Worm (Caenorhabditis elegans): Measurements from ENCODE around the gene his-60.

his-60 gene

ce11 chrIV:7488457-7488783 is 628 bp upstream of the his-60 start (continued):
- TF ChIP-seq hlh-26 (GFP tag; conservative IDR thresholded peaks at IDR 0.05) = no peak
- no peak for TF ChIP-seq ceh-91 (GFP tag; IDR thresholded peaks at IDR 0.05)
- TF ChIP-seq let-607 (tag; optimal IDR thresholded peaks at IDR 0.05) = no peak
- 0 out of 2 replicates have a peak, but pooled peaks have one; percentile 2 for TF ChIP-seq F37B4.10 (GFP tag; IDR thresholded peaks at IDR 0.05)
- TF ChIP-seq pbrm-1 (GFP tag; IDR thresholded peaks at IDR 0.05) = no peak

DNA sequence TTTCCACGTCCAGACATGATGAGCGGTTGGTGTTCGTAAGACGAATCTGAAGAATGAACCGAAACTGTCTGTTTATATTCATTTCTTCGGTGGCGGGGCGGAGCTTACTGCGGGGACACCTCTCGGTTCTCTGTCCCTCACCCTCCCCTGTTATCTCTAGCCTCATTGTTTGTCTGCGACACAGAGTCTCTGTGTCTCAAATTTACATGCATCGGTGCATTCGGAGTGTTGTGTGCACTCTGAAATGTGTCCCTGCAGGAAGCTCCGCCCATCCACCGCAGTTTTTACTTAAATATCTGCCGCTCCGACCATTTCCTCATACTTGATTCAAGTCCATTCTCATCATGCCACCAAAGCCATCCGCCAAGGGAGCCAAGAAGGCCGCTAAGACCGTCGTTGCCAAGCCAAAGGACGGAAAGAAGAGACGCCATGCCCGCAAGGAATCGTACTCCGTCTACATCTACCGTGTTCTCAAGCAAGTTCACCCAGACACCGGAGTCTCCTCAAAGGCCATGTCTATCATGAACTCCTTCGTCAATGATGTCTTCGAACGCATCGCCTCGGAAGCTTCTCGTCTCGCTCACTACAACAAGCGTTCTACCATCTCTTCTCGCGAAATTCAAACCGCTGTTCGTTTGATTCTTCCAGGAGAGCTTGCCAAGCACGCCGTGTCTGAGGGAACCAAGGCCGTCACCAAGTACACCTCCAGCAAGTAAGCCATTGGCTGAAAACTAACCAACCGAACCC is 1.4 kb downstream of the his-60 start, which contains the start of the genes his-61 and his-62:
Gene his-61 (minus strand): TSS at position 17 of the 747 bp plus-strand sequence.
Gene his-62 (plus strand): TSS at position 345 of the 747 bp plus-strand sequence.
- TF ChIP-seq F33H1.4 (GFP tag; IDR thresholded peaks at IDR 0.05) (peak; percentile 10; the same call in 1 of the 2 replicates), pbrm-1 (GFP tag; IDR thresholded peaks at IDR 0.05) (peak; percentile 63; the same call in 1 of the 2 replicates), tlf-1 (GFP tag; optimal IDR thresholded peaks at IDR 0.05) (peak; percentile 23), ceh-40 (GFP tag; IDR thresholded peaks at IDR 0.05) (no peak), athp-1 (tag; optimal IDR thresholded peaks at IDR 0.05) (no peak), B0019.2 (GFP tag; conservative IDR thresholded peaks at IDR 0.05) (no peak), madf-8 (GFP tag; conservative IDR thresholded peaks at IDR 0.05) (0 out of 2 replicates have a peak, but pooled peaks have one; percentile 26), attf-6 (GFP tag; IDR thresholded peaks at IDR 0.05) (peak; percentile 80; the same call in 1 of the 2 replicates), ama-1 (optimal IDR thresholded peaks at IDR 0.05) (no peak), ama-1 (GFP tag; optimal IDR thresholded peaks at IDR 0.05) (no peak), D2030.7 (GFP tag; IDR thresholded peaks at IDR 0.05) (peak; percentile 68), K12H6.12 (tag; optimal IDR thresholded peaks at IDR 0.05) (no peak), cebp-2 (GFP tag; IDR thresholded peaks at IDR 0.05) (peak; percentile 62; the same call in 1 of the 2 replicates), lin-26 (GFP tag; IDR thresholded peaks at IDR 0.05) (peak; percentile 92), hrde-1 (tag; optimal IDR thresholded peaks at IDR 0.05; ENCODE audit: borderline replicate concordance) (peak; percentile 20), F52B5.7 (tag; optimal IDR thresholded peaks at IDR 0.05) (no peak), ztf-28 (GFP tag; IDR thresholded peaks at IDR 0.05) (peak; percentile 76; the same call in 1 of the 2 replicates), akir-1 (GFP tag; optimal IDR thresholded peaks at IDR 0.05) (no peak), F57C9.4 (tag; optimal IDR thresholded peaks at IDR 0.05) (no peak), tbp1 (GFP tag; optimal IDR thresholded peaks at IDR 0.05) (peak; percentile 71), ceh-91 (GFP tag; IDR thresholded peaks at IDR 0.05) (peak; percentile 22), aptf-3 (GFP tag; IDR thresholded peaks at IDR 0.05) (peak; percentile 62; the same call in 1 of the 2 replicates), ceh-100 (GFP tag; IDR thresholded peaks at IDR 0.05) (peak; percentile 53), dox-1 (GFP tag; IDR thresholded peaks at IDR 0.05) (peak; percentile 82), ZK185.1 (tag; optimal IDR thresholded peaks at IDR 0.05; ENCODE audit: poor library complexity, severe bottlenecking) (peak; percentile 39), Y95B8A.8 (GFP tag; IDR thresholded peaks at IDR 0.05) (0 out of 2 replicates have a peak, but pooled peaks have one; percentile 70), F49E8.2 (tag; optimal IDR thresholded peaks at IDR 0.05; ENCODE audit: insufficient read depth) (peak; percentile 89), lin-35 (GFP tag; optimal IDR thresholded peaks at IDR 0.05) (no peak), cebp-1 (GFP tag; IDR thresholded peaks at IDR 0.05) (no peak), cebp-1 (tag; optimal IDR thresholded peaks at IDR 0.05) (peak; percentile 6), snpc-4 (GFP tag; optimal IDR thresholded peaks at IDR 0.05) (no peak), snpc-4 (tag; optimal IDR thresholded peaks at IDR 0.05) (peak; percentile 4 to 74 (median 61)), Y79H2A.3 (GFP tag; conservative IDR thresholded peaks at IDR 0.05) (peak; percentile 10; the same call in 1 of the 2 replicates), nhr-90 (tag; optimal IDR thresholded peaks at IDR 0.05) (peak; percentile 42), mcd-1 (GFP tag; IDR thresholded peaks at IDR 0.05) (peak; percentile 51), ztf-18 (tag; optimal IDR thresholded peaks at IDR 0.05) (peak; percentile 29), nfyb-1 (GFP tag; IDR thresholded peaks at IDR 0.05) (0 out of 2 replicates have a peak, but pooled peaks have one; percentile 22), lsl-1 (GFP tag; optimal IDR thresholded peaks at IDR 0.05) (peak; percentile 43), ztf-25 (GFP tag; IDR thresholded peaks at IDR 0.05) (no peak), madf-6 (GFP tag; IDR thresholded peaks at IDR 0.05) (0 out of 2 replicates have a peak, but pooled peaks have one; percentile 38), hmg-1.2 (GFP tag; IDR thresholded peaks at IDR 0.05) (peak; percentile 80), die-1 (tag; optimal IDR thresholded peaks at IDR 0.05) (no peak)
